Worm (Caenorhabditis elegans): ENCODE data around the gene Y62E10A.3.

Y62E10A.3 gene

ce11 chrIV:13398728-13399127 is 38.7 kb upstream of the Y62E10A.3 start, which contains the start of gene Y62E10A.13:
Gene Y62E10A.13, minus strand, starts transcription at chrIV:13399053.
- TF ChIP-seq lin-54 (GFP tag; optimal IDR thresholded peaks at IDR 0.05) (peak; percentile 25), bed-1 (GFP tag; IDR thresholded peaks at IDR 0.05) (0 out of 2 replicates have a peak, but pooled peaks have one; percentile 34), lin-26 (GFP tag; IDR thresholded peaks at IDR 0.05) (no peak), ztf-25 (GFP tag; IDR thresholded peaks at IDR 0.05) (no peak), cebp-2 (GFP tag; IDR thresholded peaks at IDR 0.05) (peak; percentile 84; the same call in 1 of the 2 replicates), ztf-6 (GFP tag; IDR thresholded peaks at IDR 0.05) (no peak), madf-6 (GFP tag; IDR thresholded peaks at IDR 0.05) (peak; percentile 64), Y53F4B.3 (GFP tag; IDR thresholded peaks at IDR 0.05) (no peak), ztf-18 (tag; optimal IDR thresholded peaks at IDR 0.05) (no peak), B0336.3 (GFP tag; IDR thresholded peaks at IDR 0.05) (peak; percentile 61; the same call in 1 of the 2 replicates), madf-3 (GFP tag; IDR thresholded peaks at IDR 0.05) (0 out of 2 replicates have a peak, but pooled peaks have one; percentile 7), let-526 (GFP tag; IDR thresholded peaks at IDR 0.05) (no peak), aptf-2 (GFP tag; conservative IDR thresholded peaks at IDR 0.05) (no peak), hlh-26 (GFP tag; conservative IDR thresholded peaks at IDR 0.05) (no peak), snpc-4 (GFP tag; optimal IDR thresholded peaks at IDR 0.05) (no peak), snpc-4 (tag; optimal IDR thresholded peaks at IDR 0.05) (peak in 2 of 4 experiments; percentile 8 to 62), hrde-1 (tag; optimal IDR thresholded peaks at IDR 0.05; ENCODE audit: borderline replicate concordance) (peak; percentile 51), ztf-28 (GFP tag; IDR thresholded peaks at IDR 0.05) (no peak), ets-4 (GFP tag; optimal IDR thresholded peaks at IDR 0.05) (no peak), ccch-3 (GFP tag; optimal IDR thresholded peaks at IDR 0.05) (no peak), snpc-3.4 (tag; optimal IDR thresholded peaks at IDR 0.05) (peak; percentile 24), cebp-1 (GFP tag; IDR thresholded peaks at IDR 0.05) (no peak), cebp-1 (tag; optimal IDR thresholded peaks at IDR 0.05) (no peak), Y53G8AR.9 (GFP tag; conservative IDR thresholded peaks at IDR 0.05) (peak; percentile 43; the same call in 1 of the 2 replicates), Y56A3A.18 (GFP tag; IDR thresholded peaks at IDR 0.05) (no peak), ztf-26 (tag; optimal IDR thresholded peaks at IDR 0.05) (no peak), ceh-58 (GFP tag; IDR thresholded peaks at IDR 0.05) (no peak), hsf-1 (GFP tag; IDR thresholded peaks at IDR 0.05) (peak; percentile 63; the same call in 1 of the 2 replicates), tlf-1 (GFP tag; optimal IDR thresholded peaks at IDR 0.05) (peak; percentile 42), F52B5.7 (tag; optimal IDR thresholded peaks at IDR 0.05) (no peak), somi-1 (GFP tag; optimal IDR thresholded peaks at IDR 0.05) (no peak), lag-1 (GFP tag; IDR thresholded peaks at IDR 0.05) (no peak), ama-1 (optimal IDR thresholded peaks at IDR 0.05) (no peak), ama-1 (GFP tag; optimal IDR thresholded peaks at IDR 0.05) (no peak), mel-28 (tag; optimal IDR thresholded peaks at IDR 0.05; ENCODE audit: borderline replicate concordance) (no peak), hmg-1.2 (GFP tag; IDR thresholded peaks at IDR 0.05) (no peak), attf-5 (GFP tag; optimal IDR thresholded peaks at IDR 0.05) (no peak), nhr-120 (GFP tag; IDR thresholded peaks at IDR 0.05) (no peak), F23B12.7 (tag; optimal IDR thresholded peaks at IDR 0.05; ENCODE audit: insufficient read depth) (no peak), nhr-80 (tag; optimal IDR thresholded peaks at IDR 0.05) (no peak), F37B4.10 (GFP tag; IDR thresholded peaks at IDR 0.05) (no peak), let-607 (tag; optimal IDR thresholded peaks at IDR 0.05) (no peak), snpc-1.1 (tag; optimal IDR thresholded peaks at IDR 0.05; ENCODE audit: insufficient read depth) (peak; percentile 14), Y67H2A.10 (GFP tag; conservative IDR thresholded peaks at IDR 0.05) (no peak), C06A6.2 (GFP tag; conservative IDR thresholded peaks at IDR 0.05) (no peak), lsl-1 (GFP tag; optimal IDR thresholded peaks at IDR 0.05) (peak; percentile 28), unc-130 (GFP tag; optimal IDR thresholded peaks at IDR 0.05) (peak; percentile 49), B0261.1 (tag; optimal IDR thresholded peaks at IDR 0.05) (no peak), ekl-4 (GFP tag; IDR thresholded peaks at IDR 0.05) (no peak)
